Worm (Caenorhabditis elegans) whole organism, young adult: Measurements from ENCODE around the gene hsp-110.
A peak's percentile ranks its signal among the peaks of the same experiment; 100 is the strongest.

Source experiments
- B0019.2 ChIP-seq: fragments of 200-800 bp; sonication (Bioruptor generic); conservative IDR thresholded peaks from 2 replicates; pipeline ENCODE4 v1.3.6; 2022; ENCODE audit warnings: missing genetic modification reagents, missing genetic modification characterization, missing compliant biosample characterization
- D2030.7 ChIP-seq: fragments of 200-800 bp; sonication (Bioruptor generic); IDR thresholded peaks from 2 replicates; pipeline ENCODE4 v1.3.6; 2022; ENCODE audit warnings: missing genetic modification reagents, missing genetic modification characterization, missing compliant biosample characterization
- F10E7.11 ChIP-seq: sonication (generic microtip); optimal IDR thresholded peaks from 2 replicates; lab custom pipeline; 2017; ENCODE audit warnings: mild to moderate bottlenecking, missing genetic modification characterization, moderate library complexity, missing compliant biosample characterization
- F37B4.10 ChIP-seq: fragments of 200-800 bp; sonication (Bioruptor generic); IDR thresholded peaks from 2 replicates; pipeline ENCODE4 v1.3.6; 2022; ENCODE audit warnings: missing genetic modification characterization, missing compliant biosample characterization
- T07F8.4 ChIP-seq: sonication (generic microtip); optimal IDR thresholded peaks from 2 replicates; lab custom pipeline; 2016; ENCODE audit warnings: mild to moderate bottlenecking, missing genetic modification characterization, moderate library complexity, missing compliant biosample characterization
- T26A5.8 ChIP-seq: sonication (generic microtip); optimal IDR thresholded peaks from 2 replicates; lab custom pipeline; 2016; ENCODE audit warnings: missing genetic modification characterization, missing compliant biosample characterization
- Y53G8AR.9 ChIP-seq: fragments of 200-800 bp; sonication (Bioruptor generic); conservative IDR thresholded peaks from 2 replicates; pipeline ENCODE4 v1.3.6; 2022; ENCODE audit warnings: missing genetic modification reagents, missing genetic modification characterization, missing compliant biosample characterization
- Y56A3A.18 ChIP-seq: fragments of 200-800 bp; sonication (Bioruptor generic); IDR thresholded peaks from 2 replicates; pipeline ENCODE4 v1.3.6; 2022; ENCODE audit warnings: missing genetic modification reagents, missing genetic modification characterization, missing compliant biosample characterization
- cebp-1 ChIP-seq, 2 experiments: fragments of 200-800 bp in 1 of 2; sonication (Bioruptor generic) in 1 of 2; sonication (generic microtip) in 1 of 2; IDR thresholded peaks in 1 of 2; optimal IDR thresholded peaks in 1 of 2; 2 replicates each; pipeline versions ENCODE4 v1.3.6 to Lab custom; 2017 to 2022; ENCODE audit warnings: missing compliant biosample characterization in 2 of 2, missing genetic modification characterization in 2 of 2, mild to moderate bottlenecking in 1 of 2, missing genetic modification reagents in 1 of 2, moderate library complexity in 1 of 2
- ceh-27 ChIP-seq: fragments of 200-800 bp; sonication (Bioruptor generic); optimal IDR thresholded peaks from 2 replicates; lab custom pipeline; 2018; ENCODE audit warnings: mild to moderate bottlenecking, missing genetic modification characterization, moderate library complexity, missing compliant biosample characterization
- ceh-79 ChIP-seq: sonication (generic microtip); optimal IDR thresholded peaks from 2 replicates; lab custom pipeline; 2017; ENCODE audit warnings: mild to moderate bottlenecking, missing genetic modification characterization, missing compliant biosample characterization
- ceh-91 ChIP-seq: fragments of 200-800 bp; sonication (Bioruptor generic); IDR thresholded peaks from 2 replicates; pipeline ENCODE4 v1.3.6; 2022; ENCODE audit warnings: missing genetic modification reagents, missing genetic modification characterization, missing compliant biosample characterization
- dox-1 ChIP-seq: fragments of 200-800 bp; sonication (Bioruptor generic); IDR thresholded peaks from 2 replicates; pipeline ENCODE4 v1.3.6; 2022; ENCODE audit warnings: missing genetic modification reagents, missing genetic modification characterization, missing compliant biosample characterization
- dpl-1 ChIP-seq: fragments of 150-350 bp; optimal IDR thresholded peaks from 2 replicates; lab custom pipeline; 2014; ENCODE audit warnings: missing biosample characterization, missing genetic modification reagents, missing genetic modification characterization
- efl-1 ChIP-seq: fragments of 150-350 bp; optimal IDR thresholded peaks from 2 replicates; lab custom pipeline; 2014; ENCODE audit warnings: missing biosample characterization, missing genetic modification reagents, missing genetic modification characterization
- egl-18 ChIP-seq: fragments of 200-800 bp; sonication (Bioruptor generic); IDR thresholded peaks from 2 replicates; pipeline ENCODE4 v1.3.6; 2022; ENCODE audit warnings: missing genetic modification reagents, missing genetic modification characterization, missing compliant biosample characterization
- egrh-3 ChIP-seq: fragments of 200-800 bp; sonication (Bioruptor generic); IDR thresholded peaks from 2 replicates; pipeline ENCODE4 v1.3.6; 2022; ENCODE audit warnings: missing genetic modification reagents, missing genetic modification characterization, missing compliant biosample characterization
- ekl-4 ChIP-seq: fragments of 200-800 bp; sonication (Bioruptor generic); IDR thresholded peaks from 2 replicates; pipeline ENCODE4 v1.3.6; 2022; ENCODE audit warnings: missing genetic modification reagents, missing genetic modification characterization, missing compliant biosample characterization
- ets-4 ChIP-seq: fragments of 200-800 bp; sonication (Bioruptor generic); optimal IDR thresholded peaks from 2 replicates; lab custom pipeline; 2018; ENCODE audit warnings: mild to moderate bottlenecking, missing genetic modification characterization, missing compliant biosample characterization
- fkh-3 ChIP-seq: sonication (generic microtip); optimal IDR thresholded peaks from 2 replicates; lab custom pipeline; 2016; ENCODE audit warnings: mild to moderate bottlenecking, missing genetic modification characterization, missing compliant biosample characterization
- hmg-1.2 ChIP-seq: fragments of 200-800 bp; sonication (Bioruptor generic); IDR thresholded peaks from 2 replicates; pipeline ENCODE4 v1.3.6; 2022; ENCODE audit warnings: missing genetic modification reagents, missing genetic modification characterization, missing compliant biosample characterization
- hmg-20 ChIP-seq: fragments of 200-800 bp; sonication (Bioruptor generic); IDR thresholded peaks from 2 replicates; pipeline ENCODE4 v1.3.6; 2022; ENCODE audit warnings: missing genetic modification reagents, missing genetic modification characterization, missing compliant biosample characterization
- let-526 ChIP-seq: fragments of 200-800 bp; sonication (Bioruptor generic); IDR thresholded peaks from 2 replicates; pipeline ENCODE4 v1.3.6; 2022; ENCODE audit warnings: missing genetic modification reagents, missing genetic modification characterization, missing compliant biosample characterization
- lin-35 ChIP-seq, 3 experiments: fragments of 150-350 bp in 2 of 3; sonication (generic microtip) in 1 of 3; optimal IDR thresholded peaks; 2 replicates each; lab custom pipeline; 2014 to 2018; ENCODE audit warnings: missing biosample characterization in 3 of 3, missing genetic modification characterization in 3 of 3, missing genetic modification reagents in 3 of 3
- lin-40 ChIP-seq: sonication (generic microtip); optimal IDR thresholded peaks from 2 replicates; lab custom pipeline; 2016; ENCODE audit warnings: missing genetic modification characterization, mild to moderate bottlenecking, missing compliant biosample characterization, missing genotype, missing genetic modification reagents
- lin-54 ChIP-seq: fragments of 200-800 bp; sonication (Bioruptor generic); optimal IDR thresholded peaks from 2 replicates; lab custom pipeline; 2018; ENCODE audit warnings: mild to moderate bottlenecking, missing genetic modification characterization, missing compliant biosample characterization
- lsl-1 ChIP-seq: fragments of 200-800 bp; sonication (Bioruptor generic); optimal IDR thresholded peaks from 2 replicates; lab custom pipeline; 2018; ENCODE audit warnings: mild to moderate bottlenecking, missing genetic modification characterization, moderate library complexity, missing compliant biosample characterization
- lsy-27 ChIP-seq: sonication (generic microtip); optimal IDR thresholded peaks from 2 replicates; lab custom pipeline; 2017; ENCODE audit warnings: missing genetic modification characterization, mild to moderate bottlenecking, missing compliant biosample characterization, antibody characterized with exemption, missing genotype, borderline replicate concordance; ENCODE audit not compliant: insufficient read depth
- madf-6 ChIP-seq: fragments of 200-800 bp; sonication (Bioruptor generic); IDR thresholded peaks from 2 replicates; pipeline ENCODE4 v1.3.6; 2022; ENCODE audit warnings: missing genetic modification reagents, missing genetic modification characterization, missing compliant biosample characterization
- mcd-1 ChIP-seq: fragments of 200-800 bp; sonication (Bioruptor generic); IDR thresholded peaks from 2 replicates; pipeline ENCODE4 v1.3.6; 2022; ENCODE audit warnings: missing genetic modification reagents, missing genetic modification characterization, missing compliant biosample characterization
- nhr-80 ChIP-seq: sonication (generic microtip); optimal IDR thresholded peaks from 2 replicates; lab custom pipeline; 2016; ENCODE audit warnings: missing genetic modification characterization, missing compliant biosample characterization
- rcor-1 ChIP-seq: fragments of 200-800 bp; sonication (Bioruptor generic); IDR thresholded peaks from 2 replicates; pipeline ENCODE4 v1.3.6; 2022; ENCODE audit warnings: missing genetic modification reagents, missing genetic modification characterization, missing compliant biosample characterization
- rpc-1 ChIP-seq, 2 experiments: fragments of 150-350 bp in 1 of 2; sonication (generic microtip) in 1 of 2; optimal IDR thresholded peaks; 2 replicates each; lab custom pipeline; 2014 to 2018; ENCODE audit warnings: missing biosample characterization in 1 of 2, missing genetic modification characterization in 1 of 2, missing genetic modification reagents in 1 of 2, missing genotype in 1 of 2
- snpc-4 ChIP-seq, 5 experiments: fragments of 150-350 bp in 1 of 5; sonication (generic microtip) in 4 of 5; optimal IDR thresholded peaks; 2 replicates each; lab custom pipeline; 2014 to 2018; ENCODE audit warnings: missing genetic modification characterization in 5 of 5, missing biosample characterization in 3 of 5, antibody characterized with exemption in 2 of 5, mild to moderate bottlenecking in 2 of 5, missing compliant biosample characterization in 2 of 5, missing genotype in 2 of 5, moderate library complexity in 2 of 5, missing genetic modification reagents in 1 of 5
- tbp1 ChIP-seq: fragments of 200-800 bp; sonication (Bioruptor generic); optimal IDR thresholded peaks from 2 replicates; lab custom pipeline; 2018; ENCODE audit warnings: mild to moderate bottlenecking, missing genetic modification characterization, missing compliant biosample characterization
- zfh-2 ChIP-seq: fragments of 200-800 bp; sonication (Bioruptor generic); conservative IDR thresholded peaks from 2 replicates; pipeline ENCODE4 v1.3.6; 2022; ENCODE audit warnings: missing genetic modification reagents, missing genetic modification characterization, missing compliant biosample characterization
- ztf-26 ChIP-seq: sonication (generic microtip); optimal IDR thresholded peaks from 2 replicates; lab custom pipeline; 2017; ENCODE audit warnings: missing genetic modification characterization, missing compliant biosample characterization

Gene hsp-110

ce11 chrIII:8411976-8412375, 34.7 kb downstream of the hsp-110 start (continued):
- TF ChIP-seq snpc-4 (GFP tag; optimal IDR thresholded peaks at IDR 0.05; lab: Kevin White, UChicago) = no peak
- TF ChIP-seq snpc-4 (tag; optimal IDR thresholded peaks at IDR 0.05; lab: Kevin White, UChicago) = peak in 3 of 4 experiments; percentile 2 to 52 (median 18)
- TF ChIP-seq tbp1 = peak; percentile 37
- peak; percentile 35 for TF ChIP-seq lin-54 (GFP tag; lab: Kevin White, UChicago)
- TF ChIP-seq egrh-3 (GFP tag; lab: Robert Waterston, UW) = peak; percentile 23; the same call in 1 of the 2 replicates
- TF ChIP-seq hmg-1.2 = peak; percentile 78
- 0 out of 2 replicates have a peak, but pooled peaks have one; percentile 48 for TF ChIP-seq Y56A3A.18 (GFP tag; lab: Robert Waterston, UW)
- TF ChIP-seq efl-1 = no peak
- TF ChIP-seq, all 124 proteins: peak for 25

ce11 chrIII:8410747-8411146, 36.0 kb downstream of the hsp-110 start:
- TF ChIP-seq snpc-4 (GFP tag; optimal IDR thresholded peaks at IDR 0.05; lab: Kevin White, UChicago) (no peak), snpc-4 (tag; optimal IDR thresholded peaks at IDR 0.05; lab: Kevin White, UChicago) (no peak), nhr-80 (tag; lab: Kevin White, UChicago) (peak; percentile 1)
- TF ChIP-seq, all 124 proteins: peak for 1

- TF ChIP-seq rcor-1 (GFP tag; lab: Robert Waterston, UW) = no peak
- TF ChIP-seq, all 124 proteins: peak for 0
These were observed 37.5 kb downstream of the hsp-110 start, which contains the start of gene ZK353.9 for ce11 chrIII:8409166-8409565. TSS of gene ZK353.9 (plus strand) at chrIII:8409496.

ce11 chrIII:8405449-8405962, 41.2 kb downstream of the hsp-110 start, which contains the start of the genes ubxn-4 and cyy-1:
TSS of gene ubxn-4 (minus strand) at chrIII:8405562.
TSS of gene cyy-1 (plus strand) at chrIII:8405874.
- no peak for TF ChIP-seq B0019.2 (GFP tag; lab: Robert Waterston, UW)
- no peak for TF ChIP-seq efl-1
- TF ChIP-seq F37B4.10 (GFP tag; lab: Robert Waterston, UW) = no peak
- TF ChIP-seq let-526 = no peak
- no peak for TF ChIP-seq T26A5.8 (tag; lab: Kevin White, UChicago)
- no peak for TF ChIP-seq lsy-27 (tag; lab: Kevin White, UChicago)
- no peak for TF ChIP-seq ekl-4 (GFP tag; lab: Robert Waterston, UW)
- TF ChIP-seq ceh-79 (tag; lab: Kevin White, UChicago) = no peak
- TF ChIP-seq ztf-26 = no peak
- TF ChIP-seq lin-40 (tag; lab: Kevin White, UChicago) = no peak
- TF ChIP-seq dpl-1 (GFP tag; lab: Kevin White, UChicago) = no peak
- TF ChIP-seq lin-35 (GFP tag; optimal IDR thresholded peaks at IDR 0.05; lab: Kevin White, UChicago) = no peak

ce11 chrIII:8403507-8403906, 43.2 kb downstream of the hsp-110 start, which contains the start of gene cutc-1:
TSS of gene cutc-1 (minus strand) at chrIII:8403607.
- TF ChIP-seq F10E7.11 (tag; lab: Kevin White, UChicago) (no peak), hmg-20 (GFP tag; lab: Robert Waterston, UW) (no peak), nhr-80 (tag; lab: Kevin White, UChicago) (no peak), ceh-27 (GFP tag; lab: Kevin White, UChicago) (no peak), Y53G8AR.9 (GFP tag; lab: Robert Waterston, UW) (no peak), dox-1 (GFP tag; lab: Robert Waterston, UW) (no peak), T07F8.4 (no peak), Y56A3A.18 (GFP tag; lab: Robert Waterston, UW) (no peak), snpc-4 (GFP tag; optimal IDR thresholded peaks at IDR 0.05; lab: Kevin White, UChicago) (no peak), snpc-4 (tag; optimal IDR thresholded peaks at IDR 0.05; lab: Kevin White, UChicago) (no peak)

ce11 chrIII:8402633-8403032, 44.1 kb downstream of the hsp-110 start:
- TF ChIP-seq ceh-91 (GFP tag; lab: Robert Waterston, UW) = no peak
- no peak for TF ChIP-seq cebp-1 (GFP tag; IDR thresholded peaks at IDR 0.05; lab: Robert Waterston, UW)
- no peak for TF ChIP-seq cebp-1 (tag; optimal IDR thresholded peaks at IDR 0.05; lab: Kevin White, UChicago)
- no peak for TF ChIP-seq zfh-2
- no peak for TF ChIP-seq mcd-1 (GFP tag; lab: Robert Waterston, UW)
- no peak for TF ChIP-seq ekl-4 (GFP tag; lab: Robert Waterston, UW)
- TF ChIP-seq rpc-1 (optimal IDR thresholded peaks at IDR 0.05; lab: Kevin White, UChicago) = no peak
- TF ChIP-seq rpc-1 (tag; optimal IDR thresholded peaks at IDR 0.05; lab: Kevin White, UChicago) = no peak
- no peak for TF ChIP-seq ets-4 (GFP tag; lab: Kevin White, UChicago)
- no peak for TF ChIP-seq fkh-3
- TF ChIP-seq madf-6 (GFP tag; lab: Robert Waterston, UW) = no peak
- no peak for TF ChIP-seq D2030.7 (GFP tag; lab: Robert Waterston, UW)
- no peak for TF ChIP-seq egl-18 (GFP tag; lab: Robert Waterston, UW)
- TF ChIP-seq lsl-1 (GFP tag; lab: Kevin White, UChicago) = no peak
- TF ChIP-seq, all 124 proteins: peak for 0
